Worm (Caenorhabditis elegans): Measurements from ENCODE around the gene T16G12.7.

DNA sequence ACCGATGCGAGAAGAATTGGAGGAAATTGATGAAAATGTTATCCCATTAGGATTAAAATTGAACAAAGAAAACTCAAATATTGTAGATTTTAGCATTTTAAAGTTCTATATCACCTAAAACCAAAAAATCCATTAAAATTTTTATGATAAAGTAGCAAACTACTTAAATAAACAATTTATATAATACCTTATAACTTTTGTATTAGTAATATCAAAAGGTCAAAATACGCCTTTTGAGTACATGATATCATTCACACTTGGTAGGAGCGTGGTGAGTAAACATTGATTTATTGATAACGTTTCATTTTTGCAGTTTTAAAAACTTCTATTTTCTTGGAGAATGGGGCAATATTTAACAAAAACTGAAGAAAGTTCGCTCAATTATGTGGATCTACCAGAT, 38.9 kb downstream of the T16G12.7 start, which contains the start of gene C05B5.5:
- TF ChIP-seq ama-1 (optimal IDR thresholded peaks at IDR 0.05) (no peak), ama-1 (GFP tag; optimal IDR thresholded peaks at IDR 0.05) (no peak), mcd-1 (GFP tag; IDR thresholded peaks at IDR 0.05) (no peak)
